Fruit fly (Drosophila melanogaster) whole organism: Measurements from ENCODE around the gene GC1.

Source experiments
- CG8478 ChIP-seq: fragments of >200 bp; optimal IDR thresholded peaks from 2 replicates; lab custom pipeline; 2018; ENCODE audit warnings: inconsistent platforms
- Dll ChIP-seq: fragments of >200 bp; optimal IDR thresholded peaks from 2 replicates; lab custom pipeline; 2017
- EcR ChIP-seq, 2 experiments: fragments of >200 bp; optimal IDR thresholded peaks; 2 replicates each; lab custom pipeline; 2017; ENCODE audit warnings: missing biosample characterization in 2 of 2, missing genetic modification characterization in 2 of 2, missing genetic modification reagents in 2 of 2
- pan ChIP-seq: fragments of >200 bp; optimal IDR thresholded peaks from 2 replicates; lab custom pipeline; 2017
- psq ChIP-seq: fragments of >200 bp; optimal IDR thresholded peaks from 2 replicates; lab custom pipeline; 2017
- usp ChIP-seq: fragments of >200 bp; optimal IDR thresholded peaks from 2 replicates; lab custom pipeline; 2017; ENCODE audit warnings: missing biosample characterization, missing genetic modification characterization, mixed read lengths

- TF ChIP-seq Dll (lab: Kevin White, UChicago): no peak
- no peak for TF ChIP-seq CG8478
- TF ChIP-seq EcR (GFP tag; optimal IDR thresholded peaks at IDR 0.05; lab: Kevin White, UChicago): no peak
- TF ChIP-seq usp (GFP tag; lab: Kevin White, UChicago): no peak
- TF ChIP-seq pan (lab: Kevin White, UChicago): no peak
- TF ChIP-seq psq: no peak
These were observed 3.5 kb upstream of the GC1 start for dm6 chr3R:11964000-11964399.
